Worm (Caenorhabditis elegans) whole organism, L4/young adult: ENCODE data around the gene hap-1.

Experiments
- dao-5 ChIP-seq: sonication (generic microtip); optimal IDR thresholded peaks from 2 replicates; lab custom pipeline; 2016; ENCODE audit warnings: missing genotype, missing genetic modification characterization, moderate library complexity, missing compliant biosample characterization
- him-1 ChIP-seq: sonication (generic microtip); optimal IDR thresholded peaks from 2 replicates; lab custom pipeline; 2016; ENCODE audit warnings: missing genotype, missing genetic modification reagents, missing genetic modification characterization, missing compliant biosample characterization

ce11 chrIII:5287877-5288276, 24.1 kb downstream of the hap-1 start, which contains the start of gene T15B12.1:
- no peak for TF ChIP-seq him-1 (tag; lab: Kevin White, UChicago)
- TF ChIP-seq dao-5 (tag; lab: Kevin White, UChicago), result no peak
